Fruit fly (Drosophila melanogaster) whole organism, embryonic: ENCODE data around the gene CG14000.
A peak's percentile ranks its signal among the peaks of the same experiment; 100 is the strongest.

Experiments
- CG11093 ChIP-seq: fragments of 200-800 bp; sonication (Bioruptor generic); IDR thresholded peaks from 3 replicates; pipeline ENCODE4 v1.3.6; 2022; ENCODE audit warnings: missing biosample characterization, missing genetic modification characterization
- CG11504 ChIP-seq: fragments of 200-800 bp; sonication (Bioruptor generic); optimal IDR thresholded peaks from 3 replicates; lab custom pipeline; 2019; ENCODE audit warnings: missing biosample characterization, mild to moderate bottlenecking, missing genetic modification characterization, moderate library complexity
- CG12155 ChIP-seq: fragments of 200-800 bp; sonication (Bioruptor generic); optimal IDR thresholded peaks from 3 replicates; lab custom pipeline; 2016; ENCODE audit warnings: missing biosample characterization, missing genetic modification characterization
- CG12744 ChIP-seq: fragments of 200-800 bp; sonication (Bioruptor generic); optimal IDR thresholded peaks from 2 replicates; lab custom pipeline; 2016; ENCODE audit warnings: missing biosample characterization, missing genetic modification characterization
- CG13894 ChIP-seq: fragments of 200-800 bp; sonication (Bioruptor generic); optimal IDR thresholded peaks from 3 replicates; lab custom pipeline; 2018; ENCODE audit warnings: missing biosample characterization, mild to moderate bottlenecking, missing genetic modification characterization, moderate library complexity
- CG14710 ChIP-seq: fragments of 200-800 bp; sonication (Bioruptor generic); optimal IDR thresholded peaks from 3 replicates; lab custom pipeline; 2019; ENCODE audit warnings: missing biosample characterization, mild to moderate bottlenecking, missing genetic modification characterization, moderate library complexity
- CG15073 ChIP-seq: fragments of 200-800 bp; sonication (Bioruptor generic); optimal IDR thresholded peaks from 2 replicates; lab custom pipeline; 2016; ENCODE audit warnings: missing biosample characterization, missing genetic modification characterization
- CG31388 ChIP-seq: fragments of 200-800 bp; sonication (Bioruptor generic); optimal IDR thresholded peaks from 2 replicates; lab custom pipeline; 2016; ENCODE audit warnings: missing biosample characterization, missing genetic modification characterization
- CG31441 ChIP-seq: fragments of 200-800 bp; sonication (Bioruptor generic); IDR thresholded peaks from 2 replicates; pipeline ENCODE4 v1.3.6; 2022; ENCODE audit warnings: missing biosample characterization, missing genetic modification characterization
- CG3281 ChIP-seq: fragments of 200-800 bp; sonication (Bioruptor generic); optimal IDR thresholded peaks from 3 replicates; lab custom pipeline; 2017; ENCODE audit warnings: missing biosample characterization, mild to moderate bottlenecking, missing genetic modification characterization
- CG4707 ChIP-seq: fragments of 200-800 bp; sonication (Bioruptor generic); optimal IDR thresholded peaks from 2 replicates; lab custom pipeline; 2018; ENCODE audit warnings: missing biosample characterization, mild to moderate bottlenecking, missing genetic modification characterization, moderate library complexity
- CG4820 ChIP-seq: fragments of 200-800 bp; sonication (Bioruptor generic); optimal IDR thresholded peaks from 3 replicates; lab custom pipeline; 2016; ENCODE audit warnings: missing biosample characterization, missing genetic modification characterization
- CG7271 ChIP-seq: fragments of 200-800 bp; sonication (Bioruptor generic); optimal IDR thresholded peaks from 2 replicates; lab custom pipeline; 2018; ENCODE audit warnings: missing biosample characterization, mild to moderate bottlenecking, missing genetic modification characterization, moderate library complexity
- CG7839 ChIP-seq: fragments of 200-800 bp; sonication (Bioruptor generic); optimal IDR thresholded peaks from 3 replicates; lab custom pipeline; 2018; ENCODE audit warnings: missing biosample characterization, mild to moderate bottlenecking, missing genetic modification characterization, moderate library complexity
- Dip2 ChIP-seq: fragments of 200-800 bp; sonication (Bioruptor generic); IDR thresholded peaks from 2 replicates; pipeline ENCODE4 v1.3.6; 2022; ENCODE audit warnings: missing biosample characterization, missing genetic modification characterization
- Eip74EF ChIP-seq, 2 experiments: fragments of 200-800 bp in 1 of 2; fragments of >200 bp in 1 of 2; sonication (Bioruptor generic) in 1 of 2; optimal IDR thresholded peaks; 2 replicates each; lab custom pipeline; 2017 to 2019; ENCODE audit warnings: missing biosample characterization in 2 of 2, missing genetic modification characterization in 2 of 2, mild to moderate bottlenecking in 1 of 2, moderate library complexity in 1 of 2
- Ets97D ChIP-seq: fragments of 200-800 bp; sonication (Bioruptor generic); optimal IDR thresholded peaks from 3 replicates; lab custom pipeline; 2016; ENCODE audit warnings: missing biosample characterization, missing genetic modification characterization
- GATAe ChIP-seq: fragments of 200-800 bp; sonication (Bioruptor generic); conservative IDR thresholded peaks from 2 replicates; pipeline ENCODE4 v1.3.6; 2022; ENCODE audit warnings: missing biosample characterization, missing genetic modification characterization
- Hey ChIP-seq: fragments of 200-800 bp; sonication (Bioruptor generic); optimal IDR thresholded peaks from 3 replicates; lab custom pipeline; 2018; ENCODE audit warnings: missing biosample characterization, mild to moderate bottlenecking, missing genetic modification characterization
- Hmr ChIP-seq: fragments of 200-800 bp; sonication (Bioruptor generic); optimal IDR thresholded peaks from 3 replicates; lab custom pipeline; 2017; ENCODE audit warnings: mild to moderate bottlenecking, missing biosample characterization, missing genetic modification reagents, missing genetic modification characterization
- Hmx ChIP-seq: fragments of 200-800 bp; sonication (Bioruptor generic); optimal IDR thresholded peaks from 2 replicates; lab custom pipeline; 2016; ENCODE audit warnings: missing biosample characterization, missing genetic modification characterization
- Hr3 ChIP-seq: fragments of 200-800 bp; sonication (Bioruptor generic); optimal IDR thresholded peaks from 3 replicates; lab custom pipeline; 2016; ENCODE audit warnings: missing biosample characterization, missing genetic modification characterization
- Myb ChIP-seq: fragments of 200-800 bp; sonication (Bioruptor generic); optimal IDR thresholded peaks from 2 replicates; lab custom pipeline; 2016; ENCODE audit warnings: missing biosample characterization, missing genetic modification characterization
- Neu2 ChIP-seq: fragments of 200-800 bp; sonication (Bioruptor generic); optimal IDR thresholded peaks from 3 replicates; lab custom pipeline; 2016; ENCODE audit warnings: missing biosample characterization, missing genetic modification characterization, borderline replicate concordance
- NfI ChIP-seq: fragments of 200-800 bp; sonication (Bioruptor generic); optimal IDR thresholded peaks from 3 replicates; lab custom pipeline; 2018; ENCODE audit warnings: missing biosample characterization, mild to moderate bottlenecking, missing genetic modification characterization, moderate library complexity
- Sry-β ChIP-seq: fragments of 200-800 bp; sonication (Bioruptor generic); optimal IDR thresholded peaks from 2 replicates; lab custom pipeline; 2018; ENCODE audit warnings: missing biosample characterization, mild to moderate bottlenecking, missing genetic modification characterization, moderate library complexity
- Taf1 ChIP-seq: fragments of 200-800 bp; sonication (Bioruptor generic); IDR thresholded peaks from 2 replicates; pipeline ENCODE4 v1.3.6; 2022; ENCODE audit warnings: missing biosample characterization, missing genetic modification characterization
- ara ChIP-seq: fragments of 200-800 bp; sonication (Bioruptor generic); IDR thresholded peaks from 2 replicates; pipeline ENCODE4 v1.3.6; 2022; ENCODE audit warnings: missing biosample characterization, missing genetic modification characterization
- ash1 ChIP-seq: fragments of 200-800 bp; sonication (Bioruptor generic); optimal IDR thresholded peaks from 2 replicates; lab custom pipeline; 2018; ENCODE audit warnings: missing biosample characterization, mild to moderate bottlenecking, missing genetic modification characterization
- bsh ChIP-seq, 2 experiments: fragments of 200-800 bp; sonication (Bioruptor generic); optimal IDR thresholded peaks; 2 replicates each; lab custom pipeline; 2017 to 2018; ENCODE audit warnings: mild to moderate bottlenecking in 2 of 2, missing biosample characterization in 2 of 2, missing genetic modification characterization in 2 of 2, moderate library complexity in 1 of 2
- corto ChIP-seq: fragments of 200-800 bp; sonication (Bioruptor generic); optimal IDR thresholded peaks from 2 replicates; lab custom pipeline; 2016; ENCODE audit warnings: missing biosample characterization, mild to moderate bottlenecking, missing genetic modification characterization, moderate library complexity
- dati ChIP-seq: fragments of 200-800 bp; sonication (Bioruptor generic); IDR thresholded peaks from 2 replicates; pipeline ENCODE4 v1.3.6; 2022; ENCODE audit warnings: missing biosample characterization, missing genetic modification characterization
- disco-r ChIP-seq: fragments of 200-800 bp; sonication (Bioruptor generic); optimal IDR thresholded peaks from 2 replicates; lab custom pipeline; 2016; ENCODE audit warnings: missing biosample characterization, missing genetic modification characterization
- ftz-f1 ChIP-seq: fragments of 200-800 bp; sonication (Bioruptor generic); optimal IDR thresholded peaks from 2 replicates; lab custom pipeline; 2016; ENCODE audit warnings: missing biosample characterization, missing genetic modification characterization
- gcm2 ChIP-seq: fragments of 200-800 bp; sonication (Bioruptor generic); optimal IDR thresholded peaks from 2 replicates; lab custom pipeline; 2016; ENCODE audit warnings: missing biosample characterization, missing genetic modification characterization
- gem ChIP-seq: fragments of 200-800 bp; sonication (Bioruptor generic); optimal IDR thresholded peaks from 2 replicates; lab custom pipeline; 2019; ENCODE audit warnings: missing biosample characterization, mild to moderate bottlenecking, missing genetic modification characterization, moderate library complexity
- grau ChIP-seq: fragments of 200-800 bp; optimal IDR thresholded peaks from 3 replicates; lab custom pipeline; 2019; ENCODE audit warnings: missing biosample characterization, mild to moderate bottlenecking, missing genetic modification characterization, moderate library complexity
- h ChIP-seq: fragments of >200 bp; optimal IDR thresholded peaks from 2 replicates; lab custom pipeline; 2017
- nau ChIP-seq: fragments of 200-800 bp; sonication (Bioruptor generic); optimal IDR thresholded peaks from 3 replicates; lab custom pipeline; 2017; ENCODE audit warnings: missing biosample characterization, mild to moderate bottlenecking, missing genetic modification characterization, missing genetic modification reagents
- nerfin-2 ChIP-seq: fragments of 200-800 bp; sonication (Bioruptor generic); IDR thresholded peaks from 2 replicates; pipeline ENCODE4 v1.3.6; 2022; ENCODE audit warnings: missing biosample characterization, missing genetic modification characterization; ENCODE audit not compliant: partially characterized antibody
- pros ChIP-seq: fragments of 200-800 bp; sonication (Bioruptor generic); optimal IDR thresholded peaks from 3 replicates; lab custom pipeline; 2019; ENCODE audit warnings: missing biosample characterization, mild to moderate bottlenecking, missing genetic modification characterization, moderate library complexity
- pum ChIP-seq: fragments of 200-800 bp; sonication (Bioruptor generic); optimal IDR thresholded peaks from 2 replicates; lab custom pipeline; 2016; ENCODE audit warnings: missing biosample characterization, missing genetic modification characterization
- schlank ChIP-seq: fragments of 200-800 bp; sonication (Bioruptor generic); optimal IDR thresholded peaks from 2 replicates; lab custom pipeline; 2018; ENCODE audit warnings: missing biosample characterization, mild to moderate bottlenecking, missing genetic modification characterization
- sim ChIP-seq: fragments of 200-800 bp; sonication (Bioruptor generic); IDR thresholded peaks from 2 replicates; pipeline ENCODE4 v1.3.6; 2022; ENCODE audit warnings: missing biosample characterization, missing genetic modification characterization
- sna ChIP-seq: fragments of 200-800 bp; sonication (Bioruptor generic); IDR thresholded peaks from 2 replicates; pipeline ENCODE4 v1.3.6; 2022; ENCODE audit warnings: missing biosample characterization, missing genetic modification characterization; ENCODE audit not compliant: partially characterized antibody
- stwl ChIP-seq: fragments of 200-800 bp; sonication (Bioruptor generic); optimal IDR thresholded peaks from 3 replicates; lab custom pipeline; 2018; ENCODE audit warnings: missing biosample characterization, mild to moderate bottlenecking, missing genetic modification characterization, moderate library complexity
- tap ChIP-seq: fragments of 200-800 bp; optimal IDR thresholded peaks from 3 replicates; lab custom pipeline; 2019; ENCODE audit warnings: missing biosample characterization, mild to moderate bottlenecking, missing genetic modification characterization, moderate library complexity
- tio ChIP-seq: fragments of 200-800 bp; sonication (Bioruptor generic); optimal IDR thresholded peaks from 2 replicates; lab custom pipeline; 2017; ENCODE audit warnings: missing biosample characterization, missing genetic modification characterization, inconsistent platforms
- tll ChIP-seq, 2 experiments: fragments of 200-800 bp in 1 of 2; fragments of >200 bp in 1 of 2; sonication (Bioruptor generic) in 1 of 2; optimal IDR thresholded peaks; 2 replicates each; lab custom pipeline; 2017 to 2019; ENCODE audit warnings: missing biosample characterization in 2 of 2, missing genetic modification characterization in 2 of 2, mild to moderate bottlenecking in 1 of 2, moderate library complexity in 1 of 2

CG14000 gene

DNA sequence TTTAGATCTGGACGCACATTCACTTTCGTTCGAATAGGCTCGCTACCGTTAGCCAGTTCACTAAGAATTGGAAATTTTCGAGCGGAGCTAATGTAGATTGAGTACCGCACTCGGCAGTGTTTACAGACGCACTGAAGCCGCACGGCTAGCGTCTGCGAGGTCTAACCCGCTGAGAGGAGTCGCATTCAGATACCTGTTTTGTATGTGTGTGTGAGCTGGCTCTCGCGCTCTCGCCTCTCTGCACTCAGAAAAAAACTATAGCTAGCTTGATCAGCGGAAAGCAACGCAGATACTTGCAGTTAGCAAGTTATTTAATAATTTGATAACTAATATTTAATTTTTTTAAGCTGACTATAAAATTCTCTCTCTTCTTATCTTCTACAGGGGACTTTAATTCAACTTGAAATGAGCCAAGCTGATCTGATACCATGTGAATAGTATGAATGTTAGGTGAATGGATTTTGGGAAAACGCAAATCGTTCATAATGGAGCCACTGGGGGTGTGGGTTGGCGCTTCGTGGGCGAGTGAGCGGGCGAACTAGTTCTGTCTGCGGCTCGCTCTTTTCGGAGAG lies 30.6 kb downstream of the CG14000 start, which contains the start of gene rau (continued):
- no peak for TF ChIP-seq disco-r (GFP tag; lab: Kevin White, UChicago)
- no peak for TF ChIP-seq CG31388 (GFP tag; lab: Kevin White, UChicago)
- TF ChIP-seq Hr3 (GFP tag; lab: Kevin White, UChicago): peak; percentile 70
- no peak for TF ChIP-seq CG7271
- peak; percentile 52; the same call in 1 of the 2 replicates for TF ChIP-seq Taf1 (GFP tag; lab: Robert Waterston, UW)
- TF ChIP-seq GATAe: peak; percentile 26; the same call in 1 of the 2 replicates
- no peak for TF ChIP-seq Dip2 (GFP tag; lab: Robert Waterston, UW)
- no peak for TF ChIP-seq CG15073 (GFP tag; lab: Kevin White, UChicago)
- no peak for TF ChIP-seq tll (GFP tag; optimal IDR thresholded peaks at IDR 0.05; lab: Kevin White, UChicago)
- no peak for TF ChIP-seq corto (GFP tag; lab: Kevin White, UChicago)
- peak; percentile 80 for TF ChIP-seq Hmr (GFP tag; lab: Kevin White, UChicago)
- TF ChIP-seq CG14710 (tag; lab: Kevin White, UChicago): peak; percentile 75
- no peak; the same call in 1 of the 3 replicates for TF ChIP-seq CG11093 (GFP tag; lab: Robert Waterston, UW)
- TF ChIP-seq ftz-f1 (GFP tag; lab: Kevin White, UChicago): no peak
- TF ChIP-seq Sry-β (GFP tag; lab: Kevin White, UChicago): no peak
- no peak for TF ChIP-seq pum
- TF ChIP-seq grau (tag; lab: Kevin White, UChicago): peak; percentile 69
- TF ChIP-seq sim (GFP tag; lab: Robert Waterston, UW): no peak
- peak; percentile 76 for TF ChIP-seq CG3281
- TF ChIP-seq sna (GFP tag; lab: Robert Waterston, UW): no peak
- no peak for TF ChIP-seq dati
- TF ChIP-seq gcm2 (GFP tag; lab: Kevin White, UChicago): peak; percentile 23
- peak; percentile 75 for TF ChIP-seq CG7839
- TF ChIP-seq CG12155 (GFP tag; lab: Kevin White, UChicago): peak; percentile 68
- TF ChIP-seq pros: peak; percentile 63
- TF ChIP-seq CG31441 (GFP tag; lab: Robert Waterston, UW): peak; percentile 83
- peak; percentile 73 for TF ChIP-seq CG13894 (tag; lab: Kevin White, UChicago)
- TF ChIP-seq ash1 (GFP tag; lab: Kevin White, UChicago): no peak
- TF ChIP-seq CG4820 (GFP tag; lab: Kevin White, UChicago): peak; percentile 17
- TF ChIP-seq h (lab: Kevin White, UChicago): no peak
- peak; percentile 25 for TF ChIP-seq Hmx (GFP tag; lab: Kevin White, UChicago)
- TF ChIP-seq stwl (tag; lab: Kevin White, UChicago): peak; percentile 26
- no peak for TF ChIP-seq Neu2 (GFP tag; lab: Kevin White, UChicago)
- TF ChIP-seq Eip74EF (GFP tag; optimal IDR thresholded peaks at IDR 0.05; lab: Kevin White, UChicago): peak in 1 of 2 experiments; percentile 53
- TF ChIP-seq NfI (GFP tag; lab: Kevin White, UChicago): peak; percentile 70
- TF ChIP-seq CG12744 (GFP tag; lab: Kevin White, UChicago): no peak
- peak; percentile 70 for TF ChIP-seq CG11504 (tag; lab: Kevin White, UChicago)
- peak; percentile 32 to 62 for TF ChIP-seq bsh (GFP tag; optimal IDR thresholded peaks at IDR 0.05; lab: Kevin White, UChicago)
- TF ChIP-seq nau: peak; percentile 55
- no peak for TF ChIP-seq Hey (tag; lab: Kevin White, UChicago)
- peak; percentile 60 for TF ChIP-seq tap
- TF ChIP-seq Myb (GFP tag; lab: Kevin White, UChicago): no peak
- TF ChIP-seq ara (GFP tag; lab: Robert Waterston, UW): peak; percentile 59; the same call in 1 of the 2 replicates
- peak; percentile 21 for TF ChIP-seq CG4707
- 0 out of 2 replicates have a peak, but pooled peaks have one; percentile 19 for TF ChIP-seq nerfin-2 (GFP tag; lab: Robert Waterston, UW)
- peak; percentile 3 for TF ChIP-seq schlank (tag; lab: Kevin White, UChicago)
- TF ChIP-seq Ets97D (GFP tag; lab: Kevin White, UChicago): no peak
- peak; percentile 66 for TF ChIP-seq tio (GFP tag; lab: Kevin White, UChicago)
- peak; percentile 88 for TF ChIP-seq gem (tag; lab: Kevin White, UChicago)
